Worm (Caenorhabditis elegans): ENCODE results near the gene clec-24.

DNA sequence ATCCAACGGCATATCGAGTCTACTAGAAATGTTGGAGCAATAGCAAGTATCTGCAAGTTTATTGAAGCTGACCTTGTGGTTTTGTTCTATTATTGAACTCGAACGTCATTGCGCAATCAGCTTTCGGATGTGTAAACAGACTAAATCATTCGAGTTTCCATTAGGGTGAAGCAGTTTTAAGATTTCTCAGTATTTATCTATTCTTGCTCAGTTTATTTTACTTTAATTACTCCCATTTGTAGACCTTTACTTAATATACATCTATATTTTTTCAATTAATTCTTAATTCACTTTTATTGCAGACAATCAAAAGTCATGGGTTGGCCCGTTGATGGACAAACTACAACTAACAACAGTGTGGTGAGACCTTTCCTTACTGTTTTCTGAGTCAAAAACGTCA lies 18.9 kb downstream of the clec-24 start, which contains the start of gene F09C6.14:
- TF ChIP-seq med-1 (GFP tag; optimal IDR thresholded peaks at IDR 0.05; ENCODE audit: insufficient read depth) (no peak), tab-1 (GFP tag; IDR thresholded peaks at IDR 0.05) (no peak), ztf-23 (GFP tag; IDR thresholded peaks at IDR 0.05) (no peak), klf-2 (GFP tag; conservative IDR thresholded peaks at IDR 0.05) (no peak), ref-1 (GFP tag; conservative IDR thresholded peaks at IDR 0.05) (no peak), T22C8.4 (GFP tag; IDR thresholded peaks at IDR 0.05) (no peak)

All from whole organism, midembryonic.